Fruit fly (Drosophila melanogaster) whole organism, pupa: ENCODE measurements around the gene CG31948.
A peak's percentile ranks its signal among the peaks of the same experiment; 100 is the strongest.

Experiments
- CG10348 ChIP-seq: fragments of 200-800 bp; sonication (Bioruptor generic); IDR thresholded peaks from 2 replicates; pipeline ENCODE4 v1.3.6; 2022; ENCODE audit warnings: missing biosample characterization, missing genetic modification characterization
- CG34367 ChIP-seq: fragments of 200-800 bp; sonication (Bioruptor generic); optimal IDR thresholded peaks from 2 replicates; lab custom pipeline; 2018; ENCODE audit warnings: missing biosample characterization, mild to moderate bottlenecking, missing genetic modification characterization
- CG8301 ChIP-seq: fragments of 200-800 bp; sonication (Bioruptor generic); optimal IDR thresholded peaks from 2 replicates; lab custom pipeline; 2018; ENCODE audit warnings: missing biosample characterization, mild to moderate bottlenecking, missing genetic modification characterization
- EcR ChIP-seq: fragments of 200-800 bp; sonication (Bioruptor generic); optimal IDR thresholded peaks from 3 replicates; lab custom pipeline; 2019; ENCODE audit warnings: missing biosample characterization, missing genetic modification characterization, mild to moderate bottlenecking, moderate library complexity, missing genetic modification reagents
- Pif1A ChIP-seq: fragments of 200-800 bp; sonication (Bioruptor generic); optimal IDR thresholded peaks from 3 replicates; lab custom pipeline; 2016; ENCODE audit warnings: missing biosample characterization, missing genetic modification characterization
- Snoo ChIP-seq: fragments of 200-800 bp; sonication (Bioruptor generic); optimal IDR thresholded peaks from 3 replicates; lab custom pipeline; 2017; ENCODE audit warnings: missing biosample characterization, mild to moderate bottlenecking, missing genetic modification characterization, inconsistent platforms
- fd96Ca ChIP-seq: fragments of 200-800 bp; sonication (Bioruptor generic); IDR thresholded peaks from 3 replicates; pipeline ENCODE4 v1.3.6; 2022; ENCODE audit warnings: missing biosample characterization, missing genetic modification characterization

- peak; percentile 61 for TF ChIP-seq CG8301
- TF ChIP-seq EcR (GFP tag; lab: Kevin White, UChicago): peak; percentile 29
- no peak for TF ChIP-seq CG10348 (GFP tag; lab: Robert Waterston, UW)
- peak; percentile 59 for TF ChIP-seq Pif1A
- TF ChIP-seq CG34367: peak; percentile 74
- TF ChIP-seq fd96Ca: no peak
- TF ChIP-seq Snoo (tag; lab: Kevin White, UChicago): peak; percentile 9
These were observed 16.4 kb upstream of the CG31948 start for dm6 chr2L:2432809-2433493.
